Worm (Caenorhabditis elegans) whole organism, L2 larva: Measurements from ENCODE around the gene col-84.

ENCODE experiments used
- lin-13 ChIP-seq: fragments of 150-350 bp; optimal IDR thresholded peaks from 2 replicates; lab custom pipeline; 2014; ENCODE audit warnings: missing biosample characterization, missing genetic modification reagents, missing genetic modification characterization
- unc-39 ChIP-seq: fragments of 150-350 bp; optimal IDR thresholded peaks from 2 replicates; lab custom pipeline; 2014; ENCODE audit warnings: missing biosample characterization, missing genetic modification characterization
- zag-1 ChIP-seq: fragments of 150-350 bp; optimal IDR thresholded peaks from 2 replicates; lab custom pipeline; 2014; ENCODE audit warnings: missing biosample characterization, missing genetic modification characterization

DNA sequence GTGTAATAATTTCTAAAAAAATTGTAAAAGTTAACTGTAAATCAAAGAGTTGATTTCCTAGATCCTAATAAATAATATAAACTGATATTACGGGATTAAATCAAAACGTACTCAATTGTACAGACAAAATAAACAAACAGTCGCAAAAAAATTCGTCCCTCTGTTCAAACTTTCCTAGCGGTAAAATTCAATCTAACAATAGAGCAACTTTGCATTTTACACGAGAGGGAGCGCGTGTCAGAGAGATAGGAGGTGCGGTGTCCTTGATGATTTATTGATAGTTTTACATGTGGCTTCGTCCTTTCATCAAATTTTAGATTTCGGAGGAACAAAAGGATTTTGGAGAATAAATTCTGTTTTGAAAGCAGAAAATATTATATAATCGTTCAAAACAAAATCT is 37.7 kb upstream of the col-84 start:
- TF ChIP-seq lin-13 (GFP tag; lab: Kevin White, UChicago) (no peak), unc-39 (no peak), zag-1 (tag; lab: Kevin White, UChicago) (no peak)
